Worm (Caenorhabditis elegans) whole organism, midembryonic: Measurements from ENCODE around the gene F52D2.7.
A peak's percentile ranks its signal among the peaks of the same experiment; 100 is the strongest.

ENCODE experiments used
- T22C8.4 ChIP-seq: fragments of 200-800 bp; sonication (Bioruptor generic); IDR thresholded peaks from 2 replicates; pipeline ENCODE4 v1.3.6; 2022; ENCODE audit warnings: missing genetic modification characterization, missing compliant biosample characterization
- cog-1 ChIP-seq: sonication (generic microtip); optimal IDR thresholded peaks from 2 replicates; lab custom pipeline; 2016; ENCODE audit warnings: missing genetic modification characterization, missing compliant biosample characterization
- flt-1 ChIP-seq: fragments of 200-800 bp; sonication (Bioruptor generic); IDR thresholded peaks from 2 replicates; pipeline ENCODE4 v1.3.6; 2022; ENCODE audit warnings: missing genetic modification characterization, missing compliant biosample characterization
- klf-2 ChIP-seq: fragments of 200-800 bp; sonication (Bioruptor generic); conservative IDR thresholded peaks from 2 replicates; pipeline ENCODE4 v1.3.6; 2022; ENCODE audit warnings: missing genetic modification reagents, missing genetic modification characterization, missing compliant biosample characterization
- med-1 ChIP-seq: sonication (generic microtip); optimal IDR thresholded peaks from 2 replicates; lab custom pipeline; 2017; ENCODE audit warnings: missing genetic modification characterization, mild to moderate bottlenecking, missing compliant biosample characterization, antibody characterized with exemption, missing genetic modification reagents; ENCODE audit not compliant: insufficient read depth
- ref-1 ChIP-seq: fragments of 200-800 bp; sonication (Bioruptor generic); conservative IDR thresholded peaks from 2 replicates; pipeline ENCODE4 v1.3.6; 2022; ENCODE audit warnings: missing genetic modification reagents, missing genetic modification characterization, missing compliant biosample characterization
- tab-1 ChIP-seq: fragments of 200-800 bp; sonication (Bioruptor generic); IDR thresholded peaks from 2 replicates; pipeline ENCODE4 v1.3.6; 2022; ENCODE audit warnings: missing genetic modification characterization, missing compliant biosample characterization
- ztf-23 ChIP-seq: fragments of 200-800 bp; sonication (Bioruptor generic); IDR thresholded peaks from 2 replicates; pipeline ENCODE4 v1.3.6; 2022; ENCODE audit warnings: missing genetic modification reagents, missing genetic modification characterization, missing compliant biosample characterization
- ztf-29 ChIP-seq: fragments of 200-800 bp; sonication (Bioruptor generic); IDR thresholded peaks from 2 replicates; pipeline ENCODE4 v1.3.6; 2022; ENCODE audit warnings: missing genetic modification reagents, missing genetic modification characterization, missing compliant biosample characterization

F52D2.7 gene

DNA sequence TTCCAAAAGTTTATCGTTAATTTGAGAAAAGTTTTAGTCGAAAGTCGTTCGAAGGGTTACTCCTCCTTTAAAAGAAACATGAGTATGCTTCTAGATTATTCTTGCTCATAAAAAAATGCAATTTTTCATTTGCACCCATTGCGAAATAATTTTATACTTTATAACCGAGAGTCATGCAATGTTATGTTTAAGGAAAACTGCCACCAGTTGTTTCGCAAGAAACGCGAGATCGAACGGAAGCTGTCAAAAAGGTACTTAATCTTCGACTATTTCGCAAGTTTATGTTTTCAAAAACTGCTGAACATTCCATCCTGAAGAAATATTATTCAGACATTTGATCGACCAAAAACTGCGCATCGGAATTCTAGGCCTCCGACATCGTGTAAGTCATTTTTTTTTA is 51.5 kb downstream of the F52D2.7 start:
- no peak for TF ChIP-seq ref-1
- no peak for TF ChIP-seq med-1 (GFP tag; lab: Kevin White, UChicago)
- TF ChIP-seq klf-2 (GFP tag; lab: Robert Waterston, UW): no peak
- no peak for TF ChIP-seq ztf-29 (GFP tag; lab: Robert Waterston, UW)
- TF ChIP-seq cog-1 (tag; lab: Kevin White, UChicago): no peak
- TF ChIP-seq tab-1 (GFP tag; lab: Robert Waterston, UW): no peak
- no peak for TF ChIP-seq T22C8.4 (GFP tag; lab: Robert Waterston, UW)
- TF ChIP-seq ztf-23 (GFP tag; lab: Robert Waterston, UW): no peak
- TF ChIP-seq flt-1 (GFP tag; lab: Robert Waterston, UW): no peak

ce11 chrX:2014521-2014920 is 52.1 kb downstream of the F52D2.7 start:
- TF ChIP-seq klf-2 (GFP tag; lab: Robert Waterston, UW) (no peak), flt-1 (GFP tag; lab: Robert Waterston, UW) (0 out of 2 replicates have a peak, but pooled peaks have one; percentile 26)
